Worm (Caenorhabditis elegans) whole organism, L2 larva: ENCODE measurements around the gene fbxa-118.

Experiments used
- F13H6.1 ChIP-seq: sonication (generic microtip); optimal IDR thresholded peaks from 2 replicates; lab custom pipeline; 2016; ENCODE audit warnings: missing genetic modification characterization, missing compliant biosample characterization
- alr-1 ChIP-seq: fragments of 150-350 bp; optimal IDR thresholded peaks from 2 replicates; lab custom pipeline; 2014; ENCODE audit warnings: missing biosample characterization, missing genetic modification characterization
- mab-5 ChIP-seq: fragments of 150-350 bp; optimal IDR thresholded peaks from 2 replicates; lab custom pipeline; 2014; ENCODE audit warnings: missing biosample characterization, missing genetic modification characterization
- nhr-12 ChIP-seq: fragments of 150-350 bp; optimal IDR thresholded peaks from 2 replicates; lab custom pipeline; 2014; ENCODE audit warnings: missing biosample characterization, missing genetic modification characterization
- skn-1 ChIP-seq: sonication (generic microtip); optimal IDR thresholded peaks from 2 replicates; lab custom pipeline; 2017; ENCODE audit warnings: missing biosample characterization, missing genetic modification characterization

DNA sequence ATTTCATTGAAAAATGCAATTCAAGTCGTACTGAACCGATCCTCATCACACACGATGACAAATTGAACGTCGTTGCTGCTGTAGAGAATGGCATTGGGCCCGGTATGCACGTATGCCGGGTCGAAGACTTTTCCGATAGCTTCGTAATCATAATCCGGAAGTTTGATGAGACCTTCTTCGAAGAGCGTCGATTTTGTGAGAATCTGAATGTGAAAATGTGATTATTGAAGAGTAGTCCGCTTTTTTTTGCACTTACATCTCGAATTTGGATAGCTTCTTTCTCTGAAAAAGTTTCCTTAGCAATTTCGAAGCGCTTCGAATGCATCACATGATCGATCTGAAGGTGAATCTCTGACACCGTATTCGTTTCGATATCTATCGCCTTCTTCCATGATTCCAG lies at the start of gene fbxa-118:
- TF ChIP-seq mab-5 (tag; lab: Kevin White, UChicago) (no peak), nhr-12 (tag; lab: Kevin White, UChicago) (no peak), alr-1 (tag; lab: Kevin White, UChicago) (no peak), F13H6.1 (tag; lab: Kevin White, UChicago) (no peak), skn-1 (no peak)
